Worm (Caenorhabditis elegans) whole organism, L2 larva: ENCODE data around the gene gad-2.

Experiments
- ceh-82 ChIP-seq: fragments of 150-350 bp; optimal IDR thresholded peaks from 2 replicates; lab custom pipeline; 2014; ENCODE audit warnings: missing biosample characterization, missing genetic modification characterization
- elt-1 ChIP-seq: fragments of 150-350 bp; optimal IDR thresholded peaks from 2 replicates; lab custom pipeline; 2014; ENCODE audit warnings: missing biosample characterization, missing genetic modification characterization
- elt-3 ChIP-seq: sonication (generic microtip); optimal IDR thresholded peaks from 2 replicates; lab custom pipeline; 2017; ENCODE audit warnings: missing biosample characterization, missing genetic modification characterization
- nhr-237 ChIP-seq: fragments of 150-350 bp; optimal IDR thresholded peaks from 2 replicates; lab custom pipeline; 2014; ENCODE audit warnings: missing biosample characterization, missing genetic modification characterization
- nhr-77 ChIP-seq: fragments of 150-350 bp; optimal IDR thresholded peaks from 2 replicates; lab custom pipeline; 2014; ENCODE audit warnings: missing biosample characterization, missing genetic modification characterization
- snpc-4 ChIP-seq: fragments of 150-350 bp; optimal IDR thresholded peaks from 2 replicates; lab custom pipeline; 2014; ENCODE audit warnings: missing biosample characterization, missing genetic modification characterization

ce11 chrX:7390270-7390669 lies 3.0 kb upstream of the gad-2 start, which contains the start of gene C10A4.6:
- TF ChIP-seq elt-3 (tag; lab: Kevin White, UChicago) (no peak), ceh-82 (no peak), nhr-77 (tag; lab: Kevin White, UChicago) (no peak), elt-1 (no peak), snpc-4 (tag; lab: Kevin White, UChicago) (no peak), nhr-237 (tag; lab: Kevin White, UChicago) (no peak)
